Fruit fly (Drosophila melanogaster): ENCODE results near the gene ATPsyndelta.

Gene ATPsyndelta

dm6 chrX:10212118-10212517 is 652 bp upstream of the ATPsyndelta start, which contains the start of gene Ypel (continued):
- TF ChIP-seq Hr39 (optimal IDR thresholded peaks at IDR 0.05) (no peak), Eip74EF (GFP tag; optimal IDR thresholded peaks at IDR 0.05) (no peak), CG17829 (tag; optimal IDR thresholded peaks at IDR 0.05) (no peak), CG9215 (GFP tag; IDR thresholded peaks at IDR 0.05) (no peak), Sry-β (GFP tag; optimal IDR thresholded peaks at IDR 0.05) (no peak), Hmr (GFP tag; optimal IDR thresholded peaks at IDR 0.05) (no peak), CG14441 (GFP tag; IDR thresholded peaks at IDR 0.05) (no peak), dysf (GFP tag; IDR thresholded peaks at IDR 0.05) (no peak), D (optimal IDR thresholded peaks at IDR 0.05) (no peak), D (GFP tag; optimal IDR thresholded peaks at IDR 0.05) (peak; percentile 17), gem (tag; optimal IDR thresholded peaks at IDR 0.05) (no peak), wdn (GFP tag; IDR thresholded peaks at IDR 0.05) (no peak), lmd (GFP tag; IDR thresholded peaks at IDR 0.05) (no peak), hkb (optimal IDR thresholded peaks at IDR 0.05) (no peak), hkb (GFP tag; IDR thresholded peaks at IDR 0.05) (no peak), CG1832 (GFP tag; optimal IDR thresholded peaks at IDR 0.05) (peak; percentile 6), CG15479 (GFP tag; optimal IDR thresholded peaks at IDR 0.05) (peak; percentile 86), zen2 (GFP tag; IDR thresholded peaks at IDR 0.05; ENCODE audit: partially characterized antibody) (no peak), Dek (tag; optimal IDR thresholded peaks at IDR 0.05) (no peak), fd96Cb (tag; optimal IDR thresholded peaks at IDR 0.05) (no peak), CG8388 (GFP tag; optimal IDR thresholded peaks at IDR 0.05) (no peak), CG7372 (GFP tag; IDR thresholded peaks at IDR 0.05) (no peak), nerfin-1 (tag; optimal IDR thresholded peaks at IDR 0.05) (peak; percentile 30), Aef1 (GFP tag; IDR thresholded peaks at IDR 0.05) (peak; percentile 34; the same call in 1 of the 3 replicates), Hr78 (GFP tag; optimal IDR thresholded peaks at IDR 0.05) (no peak)

- TF ChIP-seq Oaz (GFP tag; IDR thresholded peaks at IDR 0.05) (no peak), abd-A (tag; optimal IDR thresholded peaks at IDR 0.05) (peak; percentile 48), CG18262 (tag; optimal IDR thresholded peaks at IDR 0.05) (no peak), CG12236 (GFP tag; optimal IDR thresholded peaks at IDR 0.05) (no peak), Dek (tag; optimal IDR thresholded peaks at IDR 0.05) (no peak), sd (tag; optimal IDR thresholded peaks at IDR 0.05) (peak; percentile 57), Blimp-1 (GFP tag; optimal IDR thresholded peaks at IDR 0.05) (peak; percentile 94), lilli (GFP tag; optimal IDR thresholded peaks at IDR 0.05) (no peak), TFAM (GFP tag; optimal IDR thresholded peaks at IDR 0.05) (no peak), Aef1 (GFP tag; IDR thresholded peaks at IDR 0.05) (no peak), Dll (GFP tag; IDR thresholded peaks at IDR 0.05; ENCODE audit: partially characterized antibody) (no peak), vnd (GFP tag; IDR thresholded peaks at IDR 0.05; ENCODE audit: partially characterized antibody) (no peak), CG9727 (GFP tag; optimal IDR thresholded peaks at IDR 0.05) (no peak), mirr (GFP tag; optimal IDR thresholded peaks at IDR 0.05) (no peak), CG4424 (GFP tag; optimal IDR thresholded peaks at IDR 0.05) (no peak), CG3281 (GFP tag; optimal IDR thresholded peaks at IDR 0.05) (no peak), Scr (GFP tag; IDR thresholded peaks at IDR 0.05; ENCODE audit: partially characterized antibody) (no peak), eve (GFP tag; optimal IDR thresholded peaks at IDR 0.05) (no peak), ranshi (GFP tag; IDR thresholded peaks at IDR 0.05) (no peak), luna (GFP tag; optimal IDR thresholded peaks at IDR 0.05) (no peak), aop (GFP tag; IDR thresholded peaks at IDR 0.05) (no peak), CG34224 (GFP tag; IDR thresholded peaks at IDR 0.05; ENCODE audit: partially characterized antibody) (no peak), zfh1 (GFP tag; IDR thresholded peaks at IDR 0.05) (no peak), CG7556 (GFP tag; optimal IDR thresholded peaks at IDR 0.05) (no peak), CG15073 (GFP tag; optimal IDR thresholded peaks at IDR 0.05) (no peak), CG15514 (GFP tag; optimal IDR thresholded peaks at IDR 0.05) (no peak)
These were observed 4.0 kb downstream of the ATPsyndelta start, which contains the start of gene CG2962 for dm6 chrX:10216634-10217239. CG2962 (minus strand) TSS chrX:10216642.

Measured in whole organism, embryonic.